Worm (Caenorhabditis elegans): Measurements from ENCODE around the gene orc-1.

The orc-1 gene

DNA sequence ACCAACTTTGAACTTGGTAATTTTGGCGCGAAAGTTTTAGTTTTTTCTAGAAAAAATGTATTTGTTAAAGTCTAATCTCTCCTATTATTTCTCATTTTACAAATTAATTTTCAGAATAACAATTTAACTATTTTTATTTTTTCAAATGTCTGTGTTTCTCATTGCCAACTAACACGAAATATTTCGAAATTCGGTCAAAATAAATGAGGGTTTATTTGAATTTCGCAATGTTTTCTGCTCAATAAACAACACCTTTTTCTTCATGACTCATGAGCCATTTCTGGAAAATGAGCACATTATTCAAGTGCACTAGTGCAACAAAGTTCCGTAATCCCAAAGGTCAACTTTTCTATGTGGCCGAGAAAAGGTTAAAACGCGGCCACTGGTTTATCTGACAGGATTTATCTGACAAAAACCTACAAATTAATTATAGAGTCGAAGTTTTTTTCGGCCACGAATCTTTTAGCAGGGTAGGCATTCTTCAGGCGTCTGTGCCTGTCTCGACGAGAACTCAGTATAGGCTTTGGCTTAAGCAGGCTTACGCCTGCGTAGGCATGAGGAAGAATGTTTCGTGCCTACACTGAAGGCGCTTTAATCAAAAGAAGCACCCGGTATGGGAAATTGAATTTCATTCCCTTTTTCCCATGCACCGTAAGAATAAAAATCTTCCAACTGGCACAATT, 4.4 kb upstream of the orc-1 start, which contains the start of gene Y39A1A.27:
TSS of gene Y39A1A.27 (plus strand) at position 633 of the 683 bp plus-strand sequence.
- TF ChIP-seq nhr-10 (tag; optimal IDR thresholded peaks at IDR 0.05): no peak
- TF ChIP-seq aha-1 (tag): peak; percentile 18

DNA sequence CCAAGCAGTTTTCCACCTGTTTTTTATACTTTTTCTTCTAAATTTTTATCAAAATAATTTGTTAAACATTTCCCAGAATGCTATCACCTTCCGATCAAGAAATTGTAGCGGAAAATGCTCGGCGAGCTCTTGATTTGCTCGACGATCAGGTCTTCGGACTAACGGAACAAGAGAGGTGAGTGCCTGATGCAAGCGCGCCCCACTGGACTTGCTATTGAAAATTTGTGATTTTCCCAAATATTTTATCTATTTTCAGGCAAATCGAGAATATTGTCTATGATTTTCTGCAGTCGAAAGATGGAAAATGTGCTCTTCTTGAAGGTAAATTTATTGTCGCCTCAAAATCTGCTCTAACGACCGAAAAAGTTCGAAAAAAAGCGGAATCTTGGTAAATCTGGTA, 3.2 kb downstream of the orc-1 start, which contains the start of gene orc-4:
TSS of gene orc-4 (plus strand) at position 77 of the 400 bp plus-strand sequence.
- TF ChIP-seq rbr-2 (tag; optimal IDR thresholded peaks at IDR 0.05): no peak
- no peak for TF ChIP-seq nhr-102 (tag; optimal IDR thresholded peaks at IDR 0.05)
- no peak for TF ChIP-seq daf-16 (GFP tag; optimal IDR thresholded peaks at IDR 0.05)
- peak; percentile 16 for TF ChIP-seq daf-16 (tag; optimal IDR thresholded peaks at IDR 0.05)
- TF ChIP-seq lin-38 (GFP tag; IDR thresholded peaks at IDR 0.05): peak; percentile 84
- no peak for TF ChIP-seq nhr-25 (tag; optimal IDR thresholded peaks at IDR 0.05; ENCODE audit: borderline replicate concordance, insufficient read depth)
- TF ChIP-seq nhr-77 (tag; optimal IDR thresholded peaks at IDR 0.05): no peak
- TF ChIP-seq zip-11 (GFP tag; IDR thresholded peaks at IDR 0.05): no peak
- TF ChIP-seq F26F4.8 (GFP tag; conservative IDR thresholded peaks at IDR 0.05): no peak
- no peak for TF ChIP-seq lin-29 (GFP tag; IDR thresholded peaks at IDR 0.05)
- no peak for TF ChIP-seq dve-1 (tag; optimal IDR thresholded peaks at IDR 0.05; ENCODE audit: insufficient read depth)
- TF ChIP-seq T20F7.1 (GFP tag; optimal IDR thresholded peaks at IDR 0.05): no peak
- TF ChIP-seq pha-4 (GFP tag; IDR thresholded peaks at IDR 0.05): no peak
- no peak for TF ChIP-seq pha-4 (tag; optimal IDR thresholded peaks at IDR 0.05)
- TF ChIP-seq mes-2 (tag; optimal IDR thresholded peaks at IDR 0.05; ENCODE audit: poor library complexity, severe bottlenecking): peak; percentile 37
- TF ChIP-seq nhr-42 (GFP tag; IDR thresholded peaks at IDR 0.05): no peak
- TF ChIP-seq dmd-9 (GFP tag; IDR thresholded peaks at IDR 0.05): no peak
- TF ChIP-seq lsy-2 (tag; optimal IDR thresholded peaks at IDR 0.05): peak in 1 of 2 experiments; percentile 16

DNA sequence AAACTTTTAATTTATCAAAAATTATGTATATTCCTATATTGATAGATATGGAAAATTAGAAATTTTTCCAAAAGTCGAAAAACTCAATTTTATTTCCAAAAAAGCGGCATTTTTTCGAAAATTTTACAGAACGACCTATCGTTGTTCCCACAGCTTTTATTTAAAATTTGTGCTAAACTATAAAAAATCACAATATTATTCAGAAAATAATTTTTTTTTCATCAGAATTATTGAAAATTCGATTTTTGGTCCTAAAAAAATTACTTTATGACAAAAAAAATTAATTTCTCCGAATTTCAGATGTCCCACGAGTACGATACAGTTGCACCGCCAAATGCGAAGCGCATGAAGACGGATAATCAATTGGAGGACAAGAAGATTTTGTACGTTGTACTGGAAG, 6.3 kb downstream of the orc-1 start, which contains the start of gene emg-1:
TSS of gene emg-1 (plus strand) at position 301 of the 400 bp plus-strand sequence.
- no peak for TF ChIP-seq mdt-29 (GFP tag; IDR thresholded peaks at IDR 0.05)
- TF ChIP-seq snpc-4 (tag; optimal IDR thresholded peaks at IDR 0.05): no peak
- no peak for TF ChIP-seq cey-2 (tag; optimal IDR thresholded peaks at IDR 0.05; ENCODE audit: borderline replicate concordance, insufficient read depth)
- TF ChIP-seq madf-9 (GFP tag; conservative IDR thresholded peaks at IDR 0.05): no peak
- no peak for TF ChIP-seq mep-1 (tag; optimal IDR thresholded peaks at IDR 0.05)
- TF ChIP-seq ceh-82 (tag; optimal IDR thresholded peaks at IDR 0.05): no peak
- TF ChIP-seq hmg-1.1 (GFP tag; IDR thresholded peaks at IDR 0.05): no peak
- TF ChIP-seq dpl-1 (GFP tag; optimal IDR thresholded peaks at IDR 0.05): no peak
- no peak for TF ChIP-seq ZK337.2 (GFP tag; IDR thresholded peaks at IDR 0.05)
- TF ChIP-seq zfp-3 (GFP tag; conservative IDR thresholded peaks at IDR 0.05): no peak
- TF ChIP-seq unc-62 (GFP tag; optimal IDR thresholded peaks at IDR 0.05 in 1 of 2): no peak
- no peak for TF ChIP-seq unc-62 (tag; optimal IDR thresholded peaks at IDR 0.05)
- no peak for TF ChIP-seq lir-3 (tag; optimal IDR thresholded peaks at IDR 0.05)
- TF ChIP-seq nhr-77 (tag; optimal IDR thresholded peaks at IDR 0.05): no peak
- TF ChIP-seq spr-1 (tag; optimal IDR thresholded peaks at IDR 0.05): no peak
- no peak for TF ChIP-seq aly-2 (tag; optimal IDR thresholded peaks at IDR 0.05)
- no peak for TF ChIP-seq dmd-9 (GFP tag; IDR thresholded peaks at IDR 0.05)
- no peak for TF ChIP-seq fkh-10 (GFP tag; optimal IDR thresholded peaks at IDR 0.05)

DNA sequence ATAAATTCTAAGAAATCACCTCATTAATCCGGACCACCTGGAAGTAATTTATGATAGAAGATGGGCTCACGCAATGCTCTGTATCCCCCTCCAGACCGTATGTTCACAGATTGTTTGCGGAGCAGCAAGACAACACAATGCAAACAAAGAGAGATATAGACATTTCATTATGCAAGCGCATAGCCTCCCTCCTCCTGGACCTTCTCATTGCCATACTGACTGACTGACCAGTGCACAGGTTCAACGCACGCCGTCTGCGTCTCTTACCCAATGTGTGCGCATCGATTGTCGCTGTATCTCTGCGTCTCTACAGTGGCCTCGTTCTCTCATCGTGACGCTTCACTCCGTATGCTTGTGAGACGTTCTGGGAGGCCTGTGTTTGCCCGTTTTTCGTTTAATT, 8.7 kb downstream of the orc-1 start:
- TF ChIP-seq aha-1 (tag) (peak; percentile 84), lsy-2 (tag; optimal IDR thresholded peaks at IDR 0.05) (peak in 1 of 2 experiments; percentile 60), Y75B8A.6 (GFP tag; IDR thresholded peaks at IDR 0.05) (no peak), aly-2 (tag; optimal IDR thresholded peaks at IDR 0.05) (no peak), attf-4 (tag; optimal IDR thresholded peaks at IDR 0.05) (no peak), daf-8 (GFP tag; IDR thresholded peaks at IDR 0.05) (no peak), mep-1 (tag; optimal IDR thresholded peaks at IDR 0.05) (peak; percentile 40), nhr-102 (tag; optimal IDR thresholded peaks at IDR 0.05) (no peak), unc-62 (GFP tag; optimal IDR thresholded peaks at IDR 0.05 in 1 of 2) (peak in 1 of 2 experiments; percentile 94), unc-62 (tag; optimal IDR thresholded peaks at IDR 0.05) (no peak), nhr-111 (GFP tag; optimal IDR thresholded peaks at IDR 0.05) (no peak), daf-16 (GFP tag; optimal IDR thresholded peaks at IDR 0.05) (no peak), daf-16 (tag; optimal IDR thresholded peaks at IDR 0.05) (peak; percentile 18), lin-15B (tag; optimal IDR thresholded peaks at IDR 0.05) (no peak), daf-12 (tag; optimal IDR thresholded peaks at IDR 0.05) (no peak), daf-19 (GFP tag; conservative IDR thresholded peaks at IDR 0.05) (no peak), lin-38 (GFP tag; IDR thresholded peaks at IDR 0.05) (peak; percentile 51), fkh-10 (GFP tag; optimal IDR thresholded peaks at IDR 0.05) (no peak), ceh-82 (tag; optimal IDR thresholded peaks at IDR 0.05) (no peak), egl-43 (GFP tag; IDR thresholded peaks at IDR 0.05) (no peak)
